Worm (Caenorhabditis elegans) whole organism, young adult: ENCODE data around the gene C49F5.6.

Experiments
- B0035.1 ChIP-seq: sonication (generic microtip); optimal IDR thresholded peaks from 2 replicates; lab custom pipeline; 2016; ENCODE audit warnings: missing genetic modification characterization, mild to moderate bottlenecking, missing compliant biosample characterization, missing genotype, missing genetic modification reagents
- C06A6.2 ChIP-seq: fragments of 200-800 bp; sonication (Bioruptor generic); conservative IDR thresholded peaks from 2 replicates; pipeline ENCODE4 v1.3.6; 2022; ENCODE audit warnings: missing genetic modification characterization, missing compliant biosample characterization
- F23B12.7 ChIP-seq: sonication (generic microtip); optimal IDR thresholded peaks from 2 replicates; lab custom pipeline; 2017; ENCODE audit warnings: missing genetic modification characterization, mild to moderate bottlenecking, missing compliant biosample characterization, antibody characterized with exemption, moderate library complexity; ENCODE audit not compliant: insufficient read depth
- F57C9.4 ChIP-seq: sonication (generic microtip); optimal IDR thresholded peaks from 2 replicates; lab custom pipeline; 2017; ENCODE audit warnings: mild to moderate bottlenecking, missing genetic modification characterization, missing compliant biosample characterization
- K12H6.12 ChIP-seq: fragments of 200-800 bp; sonication (Bioruptor generic); optimal IDR thresholded peaks from 2 replicates; lab custom pipeline; 2018; ENCODE audit warnings: mild to moderate bottlenecking, missing genetic modification characterization, missing compliant biosample characterization
- Y79H2A.3 ChIP-seq: fragments of 200-800 bp; sonication (Bioruptor generic); conservative IDR thresholded peaks from 2 replicates; pipeline ENCODE4 v1.3.6; 2022; ENCODE audit warnings: missing genetic modification reagents, missing genetic modification characterization, missing compliant biosample characterization
- ama-1 ChIP-seq, 3 experiments: fragments of 150-350 bp in 1 of 3; sonication (generic microtip) in 2 of 3; optimal IDR thresholded peaks; 2 replicates each; lab custom pipeline; 2014 to 2018; ENCODE audit warnings: missing biosample characterization in 2 of 3, missing genetic modification characterization in 2 of 3, missing genetic modification reagents in 2 of 3
- aptf-2 ChIP-seq: fragments of 200-800 bp; sonication (Bioruptor generic); conservative IDR thresholded peaks from 2 replicates; pipeline ENCODE4 v1.3.6; 2022; ENCODE audit warnings: missing genetic modification reagents, missing genetic modification characterization, missing compliant biosample characterization
- aptf-3 ChIP-seq: fragments of 200-800 bp; sonication (Bioruptor generic); IDR thresholded peaks from 2 replicates; pipeline ENCODE4 v1.3.6; 2022; ENCODE audit warnings: missing genetic modification characterization, missing compliant biosample characterization
- attf-3 ChIP-seq: fragments of 200-800 bp; sonication (Bioruptor generic); conservative IDR thresholded peaks from 2 replicates; pipeline ENCODE4 v1.3.6; 2022; ENCODE audit warnings: missing genetic modification reagents, missing genetic modification characterization, missing compliant biosample characterization
- cebp-2 ChIP-seq: fragments of 200-800 bp; sonication (Bioruptor generic); IDR thresholded peaks from 2 replicates; pipeline ENCODE4 v1.3.6; 2022; ENCODE audit warnings: missing genetic modification characterization, missing compliant biosample characterization
- ceh-40 ChIP-seq: fragments of 200-800 bp; sonication (Bioruptor generic); IDR thresholded peaks from 2 replicates; pipeline ENCODE4 v1.3.6; 2022; ENCODE audit warnings: missing genetic modification characterization, missing compliant biosample characterization
- ceh-91 ChIP-seq: fragments of 200-800 bp; sonication (Bioruptor generic); IDR thresholded peaks from 2 replicates; pipeline ENCODE4 v1.3.6; 2022; ENCODE audit warnings: missing genetic modification reagents, missing genetic modification characterization, missing compliant biosample characterization
- dpl-1 ChIP-seq: fragments of 150-350 bp; optimal IDR thresholded peaks from 2 replicates; lab custom pipeline; 2014; ENCODE audit warnings: missing biosample characterization, missing genetic modification reagents, missing genetic modification characterization
- ets-4 ChIP-seq: fragments of 200-800 bp; sonication (Bioruptor generic); optimal IDR thresholded peaks from 2 replicates; lab custom pipeline; 2018; ENCODE audit warnings: mild to moderate bottlenecking, missing genetic modification characterization, missing compliant biosample characterization
- gei-17 ChIP-seq: fragments of 200-800 bp; sonication (Bioruptor generic); optimal IDR thresholded peaks from 2 replicates; lab custom pipeline; 2018; ENCODE audit warnings: mild to moderate bottlenecking, missing genetic modification characterization, missing compliant biosample characterization
- him-1 ChIP-seq: sonication (generic microtip); optimal IDR thresholded peaks from 2 replicates; lab custom pipeline; 2016; ENCODE audit warnings: missing genotype, missing genetic modification reagents, missing genetic modification characterization, missing compliant biosample characterization
- hlh-26 ChIP-seq: fragments of 200-800 bp; sonication (Bioruptor generic); conservative IDR thresholded peaks from 2 replicates; pipeline ENCODE4 v1.3.6; 2022; ENCODE audit warnings: missing genetic modification reagents, missing genetic modification characterization, missing compliant biosample characterization
- hmg-1.2 ChIP-seq: fragments of 200-800 bp; sonication (Bioruptor generic); IDR thresholded peaks from 2 replicates; pipeline ENCODE4 v1.3.6; 2022; ENCODE audit warnings: missing genetic modification reagents, missing genetic modification characterization, missing compliant biosample characterization
- hrde-1 ChIP-seq: sonication (generic microtip); optimal IDR thresholded peaks from 2 replicates; lab custom pipeline; 2016; ENCODE audit warnings: missing genetic modification characterization, mild to moderate bottlenecking, missing compliant biosample characterization, moderate library complexity, missing genotype, missing genetic modification reagents, borderline replicate concordance
- lag-1 ChIP-seq: fragments of 200-800 bp; sonication (Bioruptor generic); IDR thresholded peaks from 2 replicates; pipeline ENCODE4 v1.3.6; 2022; ENCODE audit warnings: missing genetic modification reagents, missing genetic modification characterization, missing compliant biosample characterization
- lsy-27 ChIP-seq: sonication (generic microtip); optimal IDR thresholded peaks from 2 replicates; lab custom pipeline; 2017; ENCODE audit warnings: missing genetic modification characterization, mild to moderate bottlenecking, missing compliant biosample characterization, antibody characterized with exemption, missing genotype, borderline replicate concordance; ENCODE audit not compliant: insufficient read depth
- madf-8 ChIP-seq: fragments of 200-800 bp; sonication (Bioruptor generic); conservative IDR thresholded peaks from 2 replicates; pipeline ENCODE4 v1.3.6; 2022; ENCODE audit warnings: missing genetic modification reagents, missing genetic modification characterization, missing compliant biosample characterization
- mel-28 ChIP-seq: sonication (generic microtip); optimal IDR thresholded peaks from 2 replicates; lab custom pipeline; 2016; ENCODE audit warnings: borderline replicate concordance, mild to moderate bottlenecking, missing genetic modification characterization, missing compliant biosample characterization
- nhr-80 ChIP-seq: sonication (generic microtip); optimal IDR thresholded peaks from 2 replicates; lab custom pipeline; 2016; ENCODE audit warnings: missing genetic modification characterization, missing compliant biosample characterization
- nhr-90 ChIP-seq: sonication (generic microtip); optimal IDR thresholded peaks from 2 replicates; lab custom pipeline; 2016; ENCODE audit warnings: missing genotype, mild to moderate bottlenecking, missing genetic modification characterization, missing compliant biosample characterization
- pbrm-1 ChIP-seq: fragments of 200-800 bp; sonication (Bioruptor generic); IDR thresholded peaks from 2 replicates; pipeline ENCODE4 v1.3.6; 2022; ENCODE audit warnings: missing genetic modification reagents, missing genetic modification characterization, missing compliant biosample characterization
- rcor-1 ChIP-seq: fragments of 200-800 bp; sonication (Bioruptor generic); IDR thresholded peaks from 2 replicates; pipeline ENCODE4 v1.3.6; 2022; ENCODE audit warnings: missing genetic modification reagents, missing genetic modification characterization, missing compliant biosample characterization
- rec-8 ChIP-seq, 2 experiments: sonication (generic microtip); optimal IDR thresholded peaks; 2 replicates each; lab custom pipeline; 2016; ENCODE audit warnings: mild to moderate bottlenecking in 2 of 2, missing genetic modification characterization in 2 of 2, missing genetic modification reagents in 2 of 2, missing genotype in 2 of 2, missing biosample characterization in 1 of 2, missing compliant biosample characterization in 1 of 2, moderate library complexity in 1 of 2
- sdz-38 ChIP-seq: sonication (generic microtip); optimal IDR thresholded peaks from 2 replicates; lab custom pipeline; 2016; ENCODE audit warnings: missing genotype, missing genetic modification characterization, missing compliant biosample characterization
- snpc-1.3 ChIP-seq: sonication (generic microtip); optimal IDR thresholded peaks from 2 replicates; lab custom pipeline; 2017; ENCODE audit warnings: missing genetic modification characterization, mild to moderate bottlenecking, missing compliant biosample characterization, antibody characterized with exemption, moderate library complexity, missing genotype, missing genetic modification reagents; ENCODE audit not compliant: insufficient read depth
- tbp1 ChIP-seq: fragments of 200-800 bp; sonication (Bioruptor generic); optimal IDR thresholded peaks from 2 replicates; lab custom pipeline; 2018; ENCODE audit warnings: mild to moderate bottlenecking, missing genetic modification characterization, missing compliant biosample characterization
- tbx-9 ChIP-seq: sonication (generic microtip); optimal IDR thresholded peaks from 2 replicates; lab custom pipeline; 2016; ENCODE audit warnings: borderline replicate concordance, missing genetic modification characterization, inconsistent platforms, missing compliant biosample characterization
- zfh-2 ChIP-seq: fragments of 200-800 bp; sonication (Bioruptor generic); conservative IDR thresholded peaks from 2 replicates; pipeline ENCODE4 v1.3.6; 2022; ENCODE audit warnings: missing genetic modification reagents, missing genetic modification characterization, missing compliant biosample characterization
- zim-3 ChIP-seq: sonication (generic microtip); optimal IDR thresholded peaks from 2 replicates; lab custom pipeline; 2017; ENCODE audit warnings: mild to moderate bottlenecking, missing genetic modification characterization, moderate library complexity, missing compliant biosample characterization

Gene C49F5.6

ce11 chrX:11983576-11984061, 4.5 kb upstream of the C49F5.6 start, which contains the start of gene C49F5.3:
C49F5.3 (minus strand) TSS chrX:11983626.
- peak; percentile 97 for TF ChIP-seq aptf-2 (GFP tag; lab: Robert Waterston, UW)
- no peak for TF ChIP-seq ama-1 (optimal IDR thresholded peaks at IDR 0.05; lab: Kevin White, UChicago)
- TF ChIP-seq ama-1 (GFP tag; optimal IDR thresholded peaks at IDR 0.05; lab: Kevin White, UChicago), result no peak
- TF ChIP-seq K12H6.12 (tag; lab: Kevin White, UChicago), result no peak
- TF ChIP-seq ceh-91 (GFP tag; lab: Robert Waterston, UW), result no peak
- no peak for TF ChIP-seq ets-4 (GFP tag; lab: Kevin White, UChicago)
- no peak for TF ChIP-seq mel-28 (tag; lab: Kevin White, UChicago)
- TF ChIP-seq, all 124 proteins: peak for 1

- TF ChIP-seq mel-28 (tag; lab: Kevin White, UChicago) (no peak), pbrm-1 (GFP tag; lab: Robert Waterston, UW) (no peak), him-1 (tag; lab: Kevin White, UChicago) (no peak), rcor-1 (no peak), hrde-1 (no peak), lag-1 (GFP tag; lab: Robert Waterston, UW) (no peak), B0035.1 (tag; lab: Kevin White, UChicago) (no peak), madf-8 (GFP tag; lab: Robert Waterston, UW) (no peak), hlh-26 (GFP tag; lab: Robert Waterston, UW) (no peak), aptf-3 (GFP tag; lab: Robert Waterston, UW) (no peak), gei-17 (GFP tag; lab: Kevin White, UChicago) (no peak), K12H6.12 (tag; lab: Kevin White, UChicago) (no peak), nhr-80 (tag; lab: Kevin White, UChicago) (no peak), dpl-1 (no peak)
These were observed 2.2 kb upstream of the C49F5.6 start, which contains the start of gene C49F5.5 for ce11 chrX:11985887-11986286. C49F5.5 (plus strand) TSS chrX:11986187.

- TF ChIP-seq him-1 (tag; lab: Kevin White, UChicago), result no peak
- TF ChIP-seq attf-3, result no peak
- no peak for TF ChIP-seq cebp-2 (GFP tag; lab: Robert Waterston, UW)
- TF ChIP-seq rec-8 (tag; optimal IDR thresholded peaks at IDR 0.05; lab: Kevin White, UChicago), result no peak
- TF ChIP-seq hmg-1.2 (GFP tag; lab: Robert Waterston, UW), result peak; percentile 18; the same call in 1 of the 2 replicates
These were observed 4.1 kb downstream of the C49F5.6 start for ce11 chrX:11992246-11992645.

ce11 chrX:11992778-11993177, 4.7 kb downstream of the C49F5.6 start:
- TF ChIP-seq lag-1 (GFP tag; lab: Robert Waterston, UW), result no peak
- no peak for TF ChIP-seq F23B12.7
- TF ChIP-seq sdz-38, result no peak
- no peak for TF ChIP-seq ceh-40
- TF ChIP-seq lsy-27 (tag; lab: Kevin White, UChicago), result no peak
- no peak for TF ChIP-seq cebp-2 (GFP tag; lab: Robert Waterston, UW)
- TF ChIP-seq snpc-1.3, result no peak
- no peak for TF ChIP-seq aptf-2 (GFP tag; lab: Robert Waterston, UW)
- TF ChIP-seq Y79H2A.3, result no peak
- no peak for TF ChIP-seq hlh-26 (GFP tag; lab: Robert Waterston, UW)
- TF ChIP-seq nhr-90, result no peak
- TF ChIP-seq zim-3 (tag; lab: Kevin White, UChicago), result no peak
- TF ChIP-seq mel-28 (tag; lab: Kevin White, UChicago), result no peak
- no peak for TF ChIP-seq zfh-2 (GFP tag; lab: Robert Waterston, UW)
- TF ChIP-seq C06A6.2 (GFP tag; lab: Robert Waterston, UW), result no peak
- TF ChIP-seq tbp1, result no peak
- TF ChIP-seq hmg-1.2 (GFP tag; lab: Robert Waterston, UW), result no peak
- no peak for TF ChIP-seq tbx-9 (tag; lab: Kevin White, UChicago)
- TF ChIP-seq F57C9.4 (tag; lab: Kevin White, UChicago), result no peak
